Fruit fly (Drosophila melanogaster) whole organism: ENCODE measurements around the gene CG44088.

Experiments
- CG8478 ChIP-seq: fragments of >200 bp; optimal IDR thresholded peaks from 2 replicates; lab custom pipeline; 2018; ENCODE audit warnings: inconsistent platforms
- Dll ChIP-seq: fragments of >200 bp; optimal IDR thresholded peaks from 2 replicates; lab custom pipeline; 2017
- EcR ChIP-seq, 2 experiments: fragments of >200 bp; optimal IDR thresholded peaks; 2 replicates each; lab custom pipeline; 2017; ENCODE audit warnings: missing biosample characterization in 2 of 2, missing genetic modification characterization in 2 of 2, missing genetic modification reagents in 2 of 2
- pan ChIP-seq: fragments of >200 bp; optimal IDR thresholded peaks from 2 replicates; lab custom pipeline; 2017
- usp ChIP-seq: fragments of >200 bp; optimal IDR thresholded peaks from 2 replicates; lab custom pipeline; 2017; ENCODE audit warnings: missing biosample characterization, missing genetic modification characterization, mixed read lengths

DNA sequence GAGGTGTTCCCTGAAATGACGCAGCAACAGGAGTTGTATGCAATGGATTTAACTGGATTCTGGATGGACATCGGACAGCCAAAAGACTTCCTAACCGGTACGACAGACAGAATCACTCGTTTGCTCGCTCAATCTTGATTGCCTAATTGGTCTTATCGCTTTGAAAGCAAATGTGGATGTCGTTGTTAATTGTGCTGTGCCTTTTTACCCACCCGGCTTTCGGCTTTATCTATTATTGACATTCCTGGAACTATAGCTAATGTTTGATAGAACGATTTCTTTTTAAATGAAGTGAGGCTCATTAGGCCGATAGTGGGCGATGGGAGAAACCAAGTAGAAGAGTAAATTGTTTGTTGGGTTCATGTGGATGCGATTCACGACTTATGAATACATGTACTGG is 39.8 kb upstream of the CG44088 start:
- TF ChIP-seq pan (lab: Kevin White, UChicago) = no peak
- TF ChIP-seq Dll = no peak
- no peak for TF ChIP-seq CG8478 (lab: Kevin White, UChicago)
- TF ChIP-seq usp (GFP tag; lab: Kevin White, UChicago) = no peak
- no peak for TF ChIP-seq EcR (GFP tag; optimal IDR thresholded peaks at IDR 0.05; lab: Kevin White, UChicago)
